Fruit fly (Drosophila melanogaster) whole organism, embryonic: ENCODE measurements around the gene CG8100.

Experiments used
- Awh ChIP-seq: fragments of 200-800 bp; sonication (Bioruptor generic); IDR thresholded peaks from 2 replicates; pipeline ENCODE4, ENCODE4 v1.3.6; 2022; ENCODE audit warnings: missing biosample characterization, missing genetic modification characterization
- Blimp-1 ChIP-seq: fragments of 200-800 bp; sonication (Bioruptor generic); optimal IDR thresholded peaks from 3 replicates; lab custom pipeline; 2018; ENCODE audit warnings: missing biosample characterization, missing genetic modification characterization, mild to moderate bottlenecking, moderate library complexity, missing genetic modification reagents
- CG10366 ChIP-seq: fragments of 200-800 bp; sonication (Bioruptor generic); IDR thresholded peaks from 2 replicates; pipeline ENCODE4 v1.3.6; 2022; ENCODE audit warnings: missing biosample characterization, missing genetic modification characterization
- CG12104 ChIP-seq: fragments of 200-800 bp; sonication (Bioruptor generic); optimal IDR thresholded peaks from 3 replicates; lab custom pipeline; 2016; ENCODE audit warnings: missing biosample characterization, missing genetic modification characterization
- CG13287 ChIP-seq: fragments of 200-800 bp; sonication (Bioruptor generic); IDR thresholded peaks from 2 replicates; pipeline ENCODE4 v1.3.6; 2022; ENCODE audit warnings: missing biosample characterization, missing genetic modification characterization; ENCODE audit not compliant: partially characterized antibody
- CG17359 ChIP-seq: fragments of 200-800 bp; sonication (Bioruptor generic); optimal IDR thresholded peaks from 3 replicates; lab custom pipeline; 2018; ENCODE audit warnings: missing biosample characterization, mild to moderate bottlenecking, missing genetic modification characterization, moderate library complexity
- CG2712 ChIP-seq: fragments of 200-800 bp; optimal IDR thresholded peaks from 3 replicates; lab custom pipeline; 2019; ENCODE audit warnings: missing biosample characterization, mild to moderate bottlenecking, missing genetic modification characterization, moderate library complexity
- CG32772 ChIP-seq: fragments of 200-800 bp; sonication (Bioruptor generic); IDR thresholded peaks from 2 replicates; pipeline ENCODE4 v1.3.6; 2022; ENCODE audit warnings: missing biosample characterization, missing genetic modification characterization
- CG33213 ChIP-seq: fragments of 200-800 bp; sonication (Bioruptor generic); optimal IDR thresholded peaks from 3 replicates; lab custom pipeline; 2016; ENCODE audit warnings: missing biosample characterization, missing genetic modification characterization
- CG34376 ChIP-seq: fragments of 200-800 bp; sonication (Bioruptor generic); optimal IDR thresholded peaks from 2 replicates; lab custom pipeline; 2018; ENCODE audit warnings: missing biosample characterization, mild to moderate bottlenecking, missing genetic modification characterization
- CG3847 ChIP-seq: fragments of 200-800 bp; sonication (Bioruptor generic); IDR thresholded peaks from 2 replicates; pipeline ENCODE4 v1.3.6; 2022; ENCODE audit warnings: missing biosample characterization, missing genetic modification characterization
- CG43689 ChIP-seq: fragments of 200-800 bp; sonication (Bioruptor generic); IDR thresholded peaks from 2 replicates; pipeline ENCODE4 v1.3.6; 2022; ENCODE audit warnings: missing biosample characterization, missing genetic modification characterization
- CG5180 ChIP-seq: fragments of 200-800 bp; sonication (Bioruptor generic); optimal IDR thresholded peaks from 3 replicates; lab custom pipeline; 2017; ENCODE audit warnings: missing biosample characterization, missing genetic modification characterization, mild to moderate bottlenecking, moderate library complexity, missing genetic modification reagents
- CG6689 ChIP-seq: fragments of 200-800 bp; sonication (Bioruptor generic); IDR thresholded peaks from 2 replicates; pipeline ENCODE4 v1.3.6; 2022; ENCODE audit warnings: missing biosample characterization, missing genetic modification characterization
- CG7745 ChIP-seq: fragments of 200-800 bp; sonication (Bioruptor generic); optimal IDR thresholded peaks from 2 replicates; lab custom pipeline; 2018; ENCODE audit warnings: missing biosample characterization, mild to moderate bottlenecking, missing genetic modification characterization, moderate library complexity
- CG8478 ChIP-seq: fragments of >200 bp; optimal IDR thresholded peaks from 2 replicates; lab custom pipeline; 2018
- Chrac-16 ChIP-seq: fragments of 200-800 bp; sonication (Bioruptor generic); optimal IDR thresholded peaks from 3 replicates; lab custom pipeline; 2016; ENCODE audit warnings: missing biosample characterization, missing genetic modification characterization
- D19A ChIP-seq: fragments of 200-800 bp; optimal IDR thresholded peaks from 3 replicates; lab custom pipeline; 2019; ENCODE audit warnings: missing biosample characterization, mild to moderate bottlenecking, missing genetic modification characterization, moderate library complexity
- Gug ChIP-seq: fragments of 200-800 bp; sonication (Bioruptor generic); IDR thresholded peaks from 4 replicates; pipeline ENCODE4 v1.3.6; 2022; ENCODE audit warnings: missing biosample characterization, missing genetic modification characterization
- Hr78 ChIP-seq, 2 experiments: fragments of 200-800 bp in 1 of 2; fragments of >200 bp in 1 of 2; sonication (Bioruptor generic) in 1 of 2; optimal IDR thresholded peaks; 2 replicates each; lab custom pipeline; 2017 to 2019; ENCODE audit warnings: missing biosample characterization in 2 of 2, missing genetic modification characterization in 2 of 2, mild to moderate bottlenecking in 1 of 2, moderate library complexity in 1 of 2
- Jarid2 ChIP-seq: fragments of 200-800 bp; sonication (Bioruptor generic); optimal IDR thresholded peaks from 3 replicates; lab custom pipeline; 2017; ENCODE audit warnings: mild to moderate bottlenecking, missing biosample characterization, missing genetic modification reagents, missing genetic modification characterization
- MTF-1 ChIP-seq: fragments of 200-800 bp; sonication (Bioruptor generic); optimal IDR thresholded peaks from 2 replicates; lab custom pipeline; 2018; ENCODE audit warnings: missing biosample characterization, mild to moderate bottlenecking, missing genetic modification characterization, borderline replicate concordance
- NC2α ChIP-seq: fragments of 200-800 bp; sonication (Bioruptor generic); optimal IDR thresholded peaks from 2 replicates; lab custom pipeline; 2016; ENCODE audit warnings: missing biosample characterization, missing genetic modification characterization
- Nf-YB ChIP-seq: fragments of 200-800 bp; sonication (Bioruptor generic); optimal IDR thresholded peaks from 3 replicates; lab custom pipeline; 2019; ENCODE audit warnings: missing biosample characterization, mild to moderate bottlenecking, missing genetic modification characterization, moderate library complexity
- NfI ChIP-seq: fragments of 200-800 bp; sonication (Bioruptor generic); optimal IDR thresholded peaks from 3 replicates; lab custom pipeline; 2018; ENCODE audit warnings: missing biosample characterization, mild to moderate bottlenecking, missing genetic modification characterization, moderate library complexity
- Sry-δ ChIP-seq: fragments of 200-800 bp; sonication (Bioruptor generic); optimal IDR thresholded peaks from 2 replicates; lab custom pipeline; 2016; ENCODE audit warnings: missing biosample characterization, missing genetic modification characterization
- Stat92E ChIP-seq, 3 experiments: fragments of >200 bp in 2 of 3; fragments of 200-800 bp in 1 of 3; sonication (Bioruptor generic) in 1 of 3; optimal IDR thresholded peaks; 2 replicates each; lab custom pipeline; 2017 to 2019; ENCODE audit warnings: missing biosample characterization in 3 of 3, missing genetic modification characterization in 3 of 3, mild to moderate bottlenecking in 1 of 3, moderate library complexity in 1 of 3
- Tbp ChIP-seq: fragments of >200 bp; optimal IDR thresholded peaks from 2 replicates; lab custom pipeline; 2018; ENCODE audit warnings: missing biosample characterization, missing genetic modification characterization
- ase ChIP-seq: fragments of 200-800 bp; sonication (Bioruptor generic); IDR thresholded peaks from 3 replicates; pipeline ENCODE4 v1.3.6; 2022; ENCODE audit warnings: missing biosample characterization, missing genetic modification characterization
- ato ChIP-seq: fragments of 200-800 bp; sonication (Bioruptor generic); IDR thresholded peaks from 2 replicates; pipeline ENCODE4 v1.3.6; 2022; ENCODE audit warnings: missing biosample characterization, missing genetic modification characterization; ENCODE audit not compliant: partially characterized antibody
- bcd ChIP-seq: fragments of 200-800 bp; sonication (Bioruptor generic); optimal IDR thresholded peaks from 2 replicates; lab custom pipeline; 2017; ENCODE audit warnings: missing biosample characterization, mild to moderate bottlenecking, missing genetic modification characterization
- cato ChIP-seq: fragments of 200-800 bp; sonication (Bioruptor generic); optimal IDR thresholded peaks from 2 replicates; lab custom pipeline; 2016; ENCODE audit warnings: missing biosample characterization, missing genetic modification characterization, borderline replicate concordance
- ci ChIP-seq: fragments of 200-800 bp; sonication (Bioruptor generic); IDR thresholded peaks from 3 replicates; pipeline ENCODE4 v1.3.6; 2022; ENCODE audit warnings: missing biosample characterization, missing genetic modification characterization
- dpn ChIP-seq, 2 experiments: fragments of 200-800 bp; sonication (Bioruptor generic); optimal IDR thresholded peaks; 3 replicates each; lab custom pipeline; 2016; ENCODE audit warnings: missing biosample characterization in 2 of 2, missing genetic modification characterization in 2 of 2
- ems ChIP-seq: fragments of 200-800 bp; sonication (Bioruptor generic); optimal IDR thresholded peaks from 3 replicates; lab custom pipeline; 2016; ENCODE audit warnings: missing biosample characterization, missing genetic modification characterization
- fd102C ChIP-seq: fragments of 200-800 bp; sonication (Bioruptor generic); optimal IDR thresholded peaks from 2 replicates; lab custom pipeline; 2018; ENCODE audit warnings: missing biosample characterization, mild to moderate bottlenecking, missing genetic modification characterization, moderate library complexity
- fd96Cb ChIP-seq: fragments of 200-800 bp; sonication (Bioruptor generic); optimal IDR thresholded peaks from 2 replicates; lab custom pipeline; 2018; ENCODE audit warnings: missing biosample characterization, mild to moderate bottlenecking, missing genetic modification characterization, moderate library complexity
- gcm ChIP-seq: fragments of 200-800 bp; sonication (Bioruptor generic); optimal IDR thresholded peaks from 2 replicates; lab custom pipeline; 2019; ENCODE audit warnings: missing biosample characterization, mild to moderate bottlenecking, missing genetic modification characterization, moderate library complexity
- hkb ChIP-seq, 2 experiments: fragments of 200-800 bp in 1 of 2; fragments of >200 bp in 1 of 2; sonication (Bioruptor generic) in 1 of 2; IDR thresholded peaks in 1 of 2; optimal IDR thresholded peaks in 1 of 2; 2 replicates each; pipeline versions ENCODE4 v1.3.6 to Lab custom; 2017 to 2022; ENCODE audit warnings: missing biosample characterization in 1 of 2, missing genetic modification characterization in 1 of 2
- jing ChIP-seq: fragments of 200-800 bp; sonication (Bioruptor generic); optimal IDR thresholded peaks from 2 replicates; lab custom pipeline; 2018; ENCODE audit warnings: missing biosample characterization, mild to moderate bottlenecking, missing genetic modification characterization
- lbe ChIP-seq: fragments of 200-800 bp; sonication (Bioruptor generic); optimal IDR thresholded peaks from 2 replicates; lab custom pipeline; 2016; ENCODE audit warnings: missing biosample characterization, mild to moderate bottlenecking, missing genetic modification characterization
- mam ChIP-seq: fragments of 200-800 bp; sonication (Bioruptor generic); optimal IDR thresholded peaks from 3 replicates; lab custom pipeline; 2016; ENCODE audit warnings: missing biosample characterization, missing genetic modification characterization
- oc ChIP-seq: fragments of 200-800 bp; sonication (Bioruptor generic); optimal IDR thresholded peaks from 2 replicates; lab custom pipeline; 2018; ENCODE audit warnings: missing biosample characterization, mild to moderate bottlenecking, missing genetic modification characterization, moderate library complexity
- peb ChIP-seq: fragments of 200-800 bp; sonication (Bioruptor generic); IDR thresholded peaks from 2 replicates; pipeline ENCODE4 v1.3.6; 2022; ENCODE audit warnings: missing biosample characterization, missing genetic modification characterization
- pfk ChIP-seq: fragments of 200-800 bp; sonication (Bioruptor generic); optimal IDR thresholded peaks from 2 replicates; lab custom pipeline; 2018; ENCODE audit warnings: missing biosample characterization, mild to moderate bottlenecking, missing genetic modification characterization, moderate library complexity
- row ChIP-seq: fragments of 200-800 bp; sonication (Bioruptor generic); IDR thresholded peaks from 3 replicates; pipeline ENCODE4 v1.3.6; 2022; ENCODE audit warnings: missing biosample characterization, missing genetic modification characterization
- run ChIP-seq: fragments of 200-800 bp; sonication (Bioruptor generic); optimal IDR thresholded peaks from 3 replicates; lab custom pipeline; 2018; ENCODE audit warnings: missing biosample characterization, mild to moderate bottlenecking, missing genetic modification characterization
- sd ChIP-seq: fragments of 200-800 bp; sonication (Bioruptor generic); optimal IDR thresholded peaks from 3 replicates; lab custom pipeline; 2018; ENCODE audit warnings: missing biosample characterization, mild to moderate bottlenecking, missing genetic modification characterization, moderate library complexity
- ssp ChIP-seq: fragments of 200-800 bp; sonication (Bioruptor generic); IDR thresholded peaks from 2 replicates; pipeline ENCODE4 v1.3.6; 2022; ENCODE audit warnings: missing biosample characterization, missing genetic modification characterization
- zen2 ChIP-seq: fragments of 200-800 bp; sonication (Bioruptor generic); IDR thresholded peaks from 3 replicates; pipeline ENCODE4 v1.3.6; 2022; ENCODE audit warnings: missing biosample characterization, missing genetic modification characterization; ENCODE audit not compliant: partially characterized antibody

The CG8100 gene

DNA sequence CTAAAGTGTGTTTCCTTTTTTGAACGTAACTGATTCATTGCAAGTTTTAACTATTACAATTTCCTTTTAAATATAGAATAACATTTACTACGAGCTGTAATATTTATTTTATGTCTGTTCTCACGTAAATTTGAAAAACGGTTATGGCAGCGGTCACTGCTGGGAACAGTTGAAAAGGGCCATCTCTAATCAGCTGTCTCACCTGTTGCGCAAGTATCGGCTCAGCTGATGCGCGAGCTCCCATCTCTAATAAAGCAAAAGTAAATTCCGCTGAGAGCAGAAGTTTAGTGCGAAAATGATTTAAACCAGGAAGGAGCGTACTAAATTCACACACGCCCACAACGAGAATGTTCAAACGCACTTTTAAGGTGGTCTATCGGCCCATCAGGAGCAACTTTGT lies 11.8 kb upstream of the CG8100 start, which contains the start of gene Pex1 (continued):
- peak; percentile 90 for TF ChIP-seq CG13287 (GFP tag; lab: Robert Waterston, UW)
- peak; percentile 53; the same call in 1 of the 2 replicates for TF ChIP-seq ato (GFP tag; lab: Robert Waterston, UW)
- TF ChIP-seq Nf-YB = no peak
- TF ChIP-seq Awh = no peak
- no peak for TF ChIP-seq CG33213 (GFP tag; lab: Kevin White, UChicago)
- no peak for TF ChIP-seq ci (GFP tag; lab: Robert Waterston, UW)
- TF ChIP-seq lbe (GFP tag; lab: Kevin White, UChicago) = peak; percentile 15
- no peak for TF ChIP-seq jing (GFP tag; lab: Kevin White, UChicago)
- no peak for TF ChIP-seq CG6689 (GFP tag; lab: Robert Waterston, UW)
- TF ChIP-seq CG2712 = peak; percentile 35
- TF ChIP-seq NfI = no peak
- TF ChIP-seq CG17359 (tag; lab: Kevin White, UChicago) = no peak
- TF ChIP-seq dpn (GFP tag; optimal IDR thresholded peaks at IDR 0.05; lab: Kevin White, UChicago) = peak in 1 of 2 experiments; percentile 12
- no peak for TF ChIP-seq cato
- no peak for TF ChIP-seq pfk (GFP tag; lab: Kevin White, UChicago)
- no peak for TF ChIP-seq oc (tag; lab: Kevin White, UChicago)
- no peak for TF ChIP-seq CG34376 (GFP tag; lab: Kevin White, UChicago)
- TF ChIP-seq CG10366 (GFP tag; lab: Robert Waterston, UW) = no peak
- TF ChIP-seq CG7745 (tag; lab: Kevin White, UChicago) = no peak
- no peak for TF ChIP-seq CG12104 (GFP tag; lab: Kevin White, UChicago)
- TF ChIP-seq MTF-1 (GFP tag; lab: Kevin White, UChicago) = no peak
- TF ChIP-seq sd (tag; lab: Kevin White, UChicago) = peak; percentile 86
- TF ChIP-seq Chrac-16 (GFP tag; lab: Kevin White, UChicago) = no peak
- TF ChIP-seq Stat92E (GFP tag; optimal IDR thresholded peaks at IDR 0.05; lab: Kevin White, UChicago) = no peak
- TF ChIP-seq D19A (tag; lab: Kevin White, UChicago) = no peak
- peak; percentile 54; the same call in 1 of the 3 replicates for TF ChIP-seq row (GFP tag; lab: Robert Waterston, UW)
- no peak for TF ChIP-seq Hr78 (GFP tag; optimal IDR thresholded peaks at IDR 0.05; lab: Kevin White, UChicago)
- no peak for TF ChIP-seq CG32772 (GFP tag; lab: Robert Waterston, UW)
- no peak for TF ChIP-seq CG8478 (lab: Kevin White, UChicago)
- TF ChIP-seq Blimp-1 (GFP tag; lab: Kevin White, UChicago) = peak; percentile 42
- TF ChIP-seq gcm (GFP tag; lab: Kevin White, UChicago) = no peak
- peak; percentile 45 for TF ChIP-seq Jarid2 (GFP tag; lab: Kevin White, UChicago)
- TF ChIP-seq zen2 (GFP tag; lab: Robert Waterston, UW) = peak; percentile 69
- no peak for TF ChIP-seq bcd (GFP tag; lab: Kevin White, UChicago)
- no peak for TF ChIP-seq CG3847
- TF ChIP-seq Gug = no peak
- peak; percentile 20 for TF ChIP-seq mam
- no peak for TF ChIP-seq run (tag; lab: Kevin White, UChicago)
- no peak for TF ChIP-seq ssp (GFP tag; lab: Robert Waterston, UW)
- no peak for TF ChIP-seq ase
- TF ChIP-seq fd96Cb = no peak
- TF ChIP-seq Sry-δ (GFP tag; lab: Kevin White, UChicago) = peak; percentile 92
- no peak for TF ChIP-seq peb (GFP tag; lab: Robert Waterston, UW)
- no peak for TF ChIP-seq hkb (optimal IDR thresholded peaks at IDR 0.05; lab: Kevin White, UChicago)
- no peak for TF ChIP-seq hkb (GFP tag; IDR thresholded peaks at IDR 0.05; lab: Robert Waterston, UW)
- TF ChIP-seq CG43689 (GFP tag; lab: Robert Waterston, UW) = no peak
- no peak for TF ChIP-seq CG5180 (GFP tag; lab: Kevin White, UChicago)
- TF ChIP-seq NC2α (GFP tag; lab: Kevin White, UChicago) = no peak
- TF ChIP-seq fd102C = no peak
- no peak for TF ChIP-seq Tbp (GFP tag; lab: Kevin White, UChicago)
- no peak for TF ChIP-seq ems (GFP tag; lab: Kevin White, UChicago)
